Fruit fly (Drosophila melanogaster) whole organism, embryonic: ENCODE measurements around the gene CG10011.

Experiments
- Ada2b ChIP-seq: fragments of 200-800 bp; sonication (Bioruptor generic); IDR thresholded peaks from 2 replicates; pipeline ENCODE4 v1.3.6; 2022; ENCODE audit warnings: missing biosample characterization, missing genetic modification characterization
- CG10431 ChIP-seq: fragments of 200-800 bp; sonication (Bioruptor generic); optimal IDR thresholded peaks from 3 replicates; lab custom pipeline; 2018; ENCODE audit warnings: missing biosample characterization, mild to moderate bottlenecking, missing genetic modification characterization
- CG11696 ChIP-seq: fragments of 200-800 bp; sonication (Bioruptor generic); IDR thresholded peaks from 2 replicates; pipeline ENCODE4 v1.3.6; 2022; ENCODE audit warnings: missing biosample characterization, missing genetic modification characterization
- CG12299 ChIP-seq: fragments of 200-800 bp; sonication (Bioruptor generic); optimal IDR thresholded peaks from 2 replicates; lab custom pipeline; 2018; ENCODE audit warnings: missing biosample characterization, mild to moderate bottlenecking, missing genetic modification characterization
- CG1233 ChIP-seq: fragments of 200-800 bp; sonication (Bioruptor generic); optimal IDR thresholded peaks from 4 replicates; lab custom pipeline; 2018; ENCODE audit warnings: missing biosample characterization, mild to moderate bottlenecking, missing genetic modification characterization
- CG13123 ChIP-seq: fragments of 200-800 bp; sonication (Bioruptor generic); optimal IDR thresholded peaks from 2 replicates; lab custom pipeline; 2016; ENCODE audit warnings: missing biosample characterization, missing genetic modification characterization
- CG31441 ChIP-seq: fragments of 200-800 bp; sonication (Bioruptor generic); IDR thresholded peaks from 2 replicates; pipeline ENCODE4 v1.3.6; 2022; ENCODE audit warnings: missing biosample characterization, missing genetic modification characterization
- CG4854 ChIP-seq: fragments of 200-800 bp; sonication (Bioruptor generic); optimal IDR thresholded peaks from 2 replicates; lab custom pipeline; 2016; ENCODE audit warnings: missing biosample characterization, missing genetic modification characterization, inconsistent platforms
- CG5245 ChIP-seq: fragments of 200-800 bp; sonication (Bioruptor generic); optimal IDR thresholded peaks from 3 replicates; lab custom pipeline; 2016; ENCODE audit warnings: missing biosample characterization, missing genetic modification characterization
- CG7928 ChIP-seq: fragments of 200-800 bp; sonication (Bioruptor generic); optimal IDR thresholded peaks from 2 replicates; lab custom pipeline; 2017; ENCODE audit warnings: missing biosample characterization, mild to moderate bottlenecking, missing genetic modification characterization
- CG8281 ChIP-seq: fragments of 200-800 bp; sonication (Bioruptor generic); optimal IDR thresholded peaks from 2 replicates; lab custom pipeline; 2018; ENCODE audit warnings: missing biosample characterization, mild to moderate bottlenecking, missing genetic modification characterization, moderate library complexity
- CG8388 ChIP-seq: fragments of 200-800 bp; sonication (Bioruptor generic); optimal IDR thresholded peaks from 2 replicates; lab custom pipeline; 2019; ENCODE audit warnings: missing biosample characterization, mild to moderate bottlenecking, missing genetic modification characterization, moderate library complexity
- CG8478 ChIP-seq: fragments of >200 bp; optimal IDR thresholded peaks from 2 replicates; lab custom pipeline; 2018
- CG8924 ChIP-seq: fragments of 200-800 bp; optimal IDR thresholded peaks from 3 replicates; lab custom pipeline; 2019; ENCODE audit warnings: missing biosample characterization, mild to moderate bottlenecking, missing genetic modification characterization, moderate library complexity
- CG9727 ChIP-seq: fragments of 200-800 bp; sonication (Bioruptor generic); optimal IDR thresholded peaks from 3 replicates; lab custom pipeline; 2017; ENCODE audit warnings: missing biosample characterization, mild to moderate bottlenecking, missing genetic modification characterization
- Gsc ChIP-seq: fragments of 200-800 bp; sonication (Bioruptor generic); IDR thresholded peaks from 2 replicates; pipeline ENCODE4 v1.3.6; 2022; ENCODE audit warnings: missing biosample characterization, missing genetic modification characterization
- HHEX ChIP-seq: fragments of 200-800 bp; sonication (Bioruptor generic); optimal IDR thresholded peaks from 3 replicates; lab custom pipeline; 2017; ENCODE audit warnings: missing biosample characterization, mild to moderate bottlenecking, missing genetic modification characterization, missing genetic modification reagents
- Hey ChIP-seq: fragments of 200-800 bp; sonication (Bioruptor generic); optimal IDR thresholded peaks from 3 replicates; lab custom pipeline; 2018; ENCODE audit warnings: missing biosample characterization, mild to moderate bottlenecking, missing genetic modification characterization
- Kr ChIP-seq: fragments of 200-800 bp; sonication (Bioruptor generic); optimal IDR thresholded peaks from 2 replicates; lab custom pipeline; 2017; ENCODE audit warnings: missing biosample characterization, mild to moderate bottlenecking, missing genetic modification characterization
- Lhr ChIP-seq: fragments of 200-800 bp; sonication (Bioruptor generic); optimal IDR thresholded peaks from 3 replicates; lab custom pipeline; 2017; ENCODE audit warnings: mild to moderate bottlenecking, missing biosample characterization, missing genetic modification reagents, missing genetic modification characterization
- Max ChIP-seq: fragments of 200-800 bp; sonication (Bioruptor generic); optimal IDR thresholded peaks from 2 replicates; lab custom pipeline; 2016; ENCODE audit warnings: missing biosample characterization, mild to moderate bottlenecking, missing genetic modification characterization
- Myb ChIP-seq: fragments of 200-800 bp; sonication (Bioruptor generic); optimal IDR thresholded peaks from 2 replicates; lab custom pipeline; 2016; ENCODE audit warnings: missing biosample characterization, missing genetic modification characterization
- Poxn ChIP-seq: fragments of 200-800 bp; sonication (Bioruptor generic); IDR thresholded peaks from 2 replicates; pipeline ENCODE4 v1.3.6; 2022; ENCODE audit warnings: missing biosample characterization, missing genetic modification characterization
- Rfx ChIP-seq: fragments of 200-800 bp; sonication (Bioruptor generic); IDR thresholded peaks from 2 replicates; pipeline ENCODE4 v1.3.6; 2022; ENCODE audit warnings: missing biosample characterization, missing genetic modification characterization
- Rx ChIP-seq: fragments of 200-800 bp; sonication (Bioruptor generic); IDR thresholded peaks from 2 replicates; pipeline ENCODE4 v1.3.6; 2022; ENCODE audit warnings: missing biosample characterization, missing genetic modification characterization
- Scr ChIP-seq: fragments of 200-800 bp; sonication (Bioruptor generic); IDR thresholded peaks from 2 replicates; pipeline ENCODE4 v1.3.6; 2022; ENCODE audit warnings: missing biosample characterization, missing genetic modification characterization; ENCODE audit not compliant: partially characterized antibody
- Side ChIP-seq: fragments of 200-800 bp; sonication (Bioruptor generic); optimal IDR thresholded peaks from 2 replicates; lab custom pipeline; 2016; ENCODE audit warnings: missing biosample characterization, missing genetic modification characterization
- Ssrp ChIP-seq: fragments of 200-800 bp; sonication (Bioruptor generic); optimal IDR thresholded peaks from 2 replicates; lab custom pipeline; 2018; ENCODE audit warnings: missing biosample characterization, mild to moderate bottlenecking, missing genetic modification characterization, moderate library complexity
- chn ChIP-seq: fragments of 200-800 bp; sonication (Bioruptor generic); optimal IDR thresholded peaks from 2 replicates; lab custom pipeline; 2016; ENCODE audit warnings: missing biosample characterization, missing genetic modification characterization
- ci ChIP-seq: fragments of 200-800 bp; sonication (Bioruptor generic); IDR thresholded peaks from 3 replicates; pipeline ENCODE4 v1.3.6; 2022; ENCODE audit warnings: missing biosample characterization, missing genetic modification characterization
- dati ChIP-seq: fragments of 200-800 bp; sonication (Bioruptor generic); IDR thresholded peaks from 2 replicates; pipeline ENCODE4 v1.3.6; 2022; ENCODE audit warnings: missing biosample characterization, missing genetic modification characterization
- dm ChIP-seq: fragments of 200-800 bp; sonication (Bioruptor generic); optimal IDR thresholded peaks from 3 replicates; lab custom pipeline; 2016; ENCODE audit warnings: missing biosample characterization, missing genetic modification characterization
- her ChIP-seq: fragments of 200-800 bp; sonication (Bioruptor generic); optimal IDR thresholded peaks from 2 replicates; lab custom pipeline; 2016; ENCODE audit warnings: missing biosample characterization, missing genetic modification characterization
- jigr1 ChIP-seq: fragments of 200-800 bp; sonication (Bioruptor generic); IDR thresholded peaks from 3 replicates; pipeline ENCODE4 v1.3.6; 2022; ENCODE audit warnings: missing biosample characterization, missing genetic modification characterization
- lilli ChIP-seq: fragments of 200-800 bp; sonication (Bioruptor generic); optimal IDR thresholded peaks from 3 replicates; lab custom pipeline; 2016; ENCODE audit warnings: missing biosample characterization, missing genetic modification characterization
- maf-S ChIP-seq: fragments of 200-800 bp; sonication (Bioruptor generic); optimal IDR thresholded peaks from 2 replicates; lab custom pipeline; 2016; ENCODE audit warnings: missing biosample characterization, missing genetic modification characterization
- nerfin-1 ChIP-seq: fragments of 200-800 bp; sonication (Bioruptor generic); optimal IDR thresholded peaks from 3 replicates; lab custom pipeline; 2019; ENCODE audit warnings: missing biosample characterization, mild to moderate bottlenecking, missing genetic modification characterization, moderate library complexity
- nerfin-2 ChIP-seq: fragments of 200-800 bp; sonication (Bioruptor generic); IDR thresholded peaks from 2 replicates; pipeline ENCODE4 v1.3.6; 2022; ENCODE audit warnings: missing biosample characterization, missing genetic modification characterization; ENCODE audit not compliant: partially characterized antibody
- org-1 ChIP-seq: fragments of 200-800 bp; sonication (Bioruptor generic); optimal IDR thresholded peaks from 2 replicates; lab custom pipeline; 2017; ENCODE audit warnings: missing biosample characterization, missing genetic modification characterization
- peb ChIP-seq: fragments of 200-800 bp; sonication (Bioruptor generic); IDR thresholded peaks from 2 replicates; pipeline ENCODE4 v1.3.6; 2022; ENCODE audit warnings: missing biosample characterization, missing genetic modification characterization
- pita ChIP-seq: fragments of 200-800 bp; sonication (Bioruptor generic); optimal IDR thresholded peaks from 2 replicates; lab custom pipeline; 2017; ENCODE audit warnings: missing biosample characterization, mild to moderate bottlenecking, missing genetic modification characterization
- pum ChIP-seq: fragments of 200-800 bp; sonication (Bioruptor generic); optimal IDR thresholded peaks from 2 replicates; lab custom pipeline; 2016; ENCODE audit warnings: missing biosample characterization, missing genetic modification characterization
- sens ChIP-seq: fragments of 200-800 bp; sonication (Bioruptor generic); peaks from one replicate; lab custom pipeline; 2016; ENCODE audit warnings: missing biosample characterization, missing genetic modification characterization
- seq ChIP-seq: fragments of 200-800 bp; sonication (Bioruptor generic); IDR thresholded peaks from 2 replicates; pipeline ENCODE4 v1.3.6; 2022; ENCODE audit warnings: missing biosample characterization, missing genetic modification characterization
- sima ChIP-seq: fragments of 200-800 bp; sonication (Bioruptor generic); optimal IDR thresholded peaks from 2 replicates; lab custom pipeline; 2016; ENCODE audit warnings: missing biosample characterization, missing genetic modification characterization
- sisA ChIP-seq: fragments of 200-800 bp; sonication (Bioruptor generic); IDR thresholded peaks from 2 replicates; pipeline ENCODE4 v1.3.6; 2022; ENCODE audit warnings: missing biosample characterization, missing genetic modification characterization
- slou ChIP-seq: fragments of 200-800 bp; sonication (Bioruptor generic); optimal IDR thresholded peaks from 3 replicates; lab custom pipeline; 2016; ENCODE audit warnings: missing biosample characterization, missing genetic modification characterization
- sna ChIP-seq: fragments of 200-800 bp; sonication (Bioruptor generic); IDR thresholded peaks from 2 replicates; pipeline ENCODE4 v1.3.6; 2022; ENCODE audit warnings: missing biosample characterization, missing genetic modification characterization; ENCODE audit not compliant: partially characterized antibody
- ssp ChIP-seq: fragments of 200-800 bp; sonication (Bioruptor generic); IDR thresholded peaks from 2 replicates; pipeline ENCODE4 v1.3.6; 2022; ENCODE audit warnings: missing biosample characterization, missing genetic modification characterization
- trem ChIP-seq: fragments of 200-800 bp; optimal IDR thresholded peaks from 3 replicates; lab custom pipeline; 2019; ENCODE audit warnings: missing biosample characterization, mild to moderate bottlenecking, missing genetic modification characterization, moderate library complexity
- vnd ChIP-seq: fragments of 200-800 bp; sonication (Bioruptor generic); IDR thresholded peaks from 3 replicates; pipeline ENCODE4 v1.3.6; 2022; ENCODE audit warnings: missing biosample characterization, missing genetic modification characterization; ENCODE audit not compliant: partially characterized antibody
- yki ChIP-seq: fragments of >200 bp; optimal IDR thresholded peaks from 3 replicates; lab custom pipeline; 2018
- zen2 ChIP-seq: fragments of 200-800 bp; sonication (Bioruptor generic); IDR thresholded peaks from 3 replicates; pipeline ENCODE4 v1.3.6; 2022; ENCODE audit warnings: missing biosample characterization, missing genetic modification characterization; ENCODE audit not compliant: partially characterized antibody

Gene CG10011

dm6 chr3R:28570805-28571204, 64.1 kb downstream of the CG10011 start (continued):
- TF ChIP-seq her (GFP tag; lab: Kevin White, UChicago) (no peak), CG7928 (no peak), slou (no peak), dati (GFP tag; lab: Robert Waterston, UW) (no peak), HHEX (peak; percentile 49), CG13123 (GFP tag; lab: Kevin White, UChicago) (no peak), Gsc (GFP tag; lab: Robert Waterston, UW) (no peak), nerfin-2 (GFP tag; lab: Robert Waterston, UW) (no peak), CG8478 (lab: Kevin White, UChicago) (no peak), Hey (no peak), Max (GFP tag; lab: Kevin White, UChicago) (no peak), pita (GFP tag; lab: Kevin White, UChicago) (no peak), nerfin-1 (tag; lab: Kevin White, UChicago) (peak; percentile 32), CG8388 (no peak), CG5245 (GFP tag; lab: Kevin White, UChicago) (no peak), Kr (peak; percentile 67), CG9727 (peak; percentile 40), vnd (no peak), maf-S (GFP tag; lab: Kevin White, UChicago) (no peak), Scr (GFP tag; lab: Robert Waterston, UW) (no peak), seq (no peak), sna (GFP tag; lab: Robert Waterston, UW) (no peak), Rx (no peak), ssp (GFP tag; lab: Robert Waterston, UW) (no peak), zen2 (GFP tag; lab: Robert Waterston, UW) (no peak), chn (GFP tag; lab: Kevin White, UChicago) (no peak), CG1233 (GFP tag; lab: Kevin White, UChicago) (peak; percentile 59), Lhr (GFP tag; lab: Kevin White, UChicago) (no peak), Rfx (GFP tag; lab: Robert Waterston, UW) (peak; percentile 22; the same call in 1 of the 2 replicates), sisA (GFP tag; lab: Robert Waterston, UW) (no peak), CG11696 (GFP tag; lab: Robert Waterston, UW) (no peak), lilli (GFP tag; lab: Kevin White, UChicago) (no peak), Ssrp (tag; lab: Kevin White, UChicago) (no peak), peb (no peak), pum (no peak), CG8281 (no peak), yki (no peak), Ada2b (GFP tag; lab: Robert Waterston, UW) (no peak), CG10431 (peak; percentile 37), CG4854 (GFP tag; lab: Kevin White, UChicago) (no peak), Myb (GFP tag; lab: Kevin White, UChicago) (no peak), Poxn (GFP tag; lab: Robert Waterston, UW) (no peak), ci (GFP tag; lab: Robert Waterston, UW) (peak; percentile 15; the same call in 1 of the 3 replicates), Side (GFP tag; lab: Kevin White, UChicago) (no peak), CG12299 (tag; lab: Kevin White, UChicago) (no peak), jigr1 (GFP tag; lab: Robert Waterston, UW) (no peak), sens (peak; percentile 67), sima (GFP tag; lab: Kevin White, UChicago) (no peak), org-1 (GFP tag; lab: Kevin White, UChicago) (peak; percentile 15), trem (tag; lab: Kevin White, UChicago) (peak; percentile 24), CG8924 (tag; lab: Kevin White, UChicago) (peak; percentile 21), dm (GFP tag; lab: Kevin White, UChicago) (no peak), CG31441 (GFP tag; lab: Robert Waterston, UW) (peak; percentile 43; the same call in 1 of the 2 replicates)
